Worm (Caenorhabditis elegans): ENCODE results near the gene K08E5.6.

Gene K08E5.6

DNA sequence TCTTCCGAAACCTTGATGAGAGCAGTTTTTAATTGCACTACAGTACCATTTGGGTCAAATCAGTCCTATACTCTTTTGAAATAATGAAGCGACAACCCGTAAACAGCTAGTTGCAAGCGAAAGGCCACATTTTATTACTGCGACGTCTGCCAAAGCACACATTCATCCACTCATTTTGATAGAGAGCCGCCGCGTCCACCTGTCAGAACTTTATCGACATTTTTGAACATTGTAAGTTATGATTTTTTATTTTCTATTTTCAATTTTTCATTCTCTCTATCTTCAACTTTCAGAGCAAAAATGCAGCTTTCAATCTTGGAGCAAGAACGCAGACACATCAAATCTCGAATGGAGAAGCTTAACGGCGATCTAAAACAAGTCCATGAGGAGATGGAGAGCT lies at the start of gene K08E5.6:
K08E5.6 (plus strand) TSS at position 301 of the 400 bp plus-strand sequence.
- TF ChIP-seq rcor-1 (GFP tag; IDR thresholded peaks at IDR 0.05) (no peak), ztf-6 (GFP tag; IDR thresholded peaks at IDR 0.05) (no peak), F39B2.1 (GFP tag; IDR thresholded peaks at IDR 0.05) (no peak), K12H6.12 (tag; optimal IDR thresholded peaks at IDR 0.05) (no peak), mes-4 (tag; optimal IDR thresholded peaks at IDR 0.05) (no peak), nhr-90 (tag; optimal IDR thresholded peaks at IDR 0.05) (no peak), T07F8.4 (tag; optimal IDR thresholded peaks at IDR 0.05) (no peak), Y53F4B.3 (GFP tag; IDR thresholded peaks at IDR 0.05) (no peak), F37B4.10 (GFP tag; IDR thresholded peaks at IDR 0.05) (no peak), rpc-1 (optimal IDR thresholded peaks at IDR 0.05) (no peak), rpc-1 (tag; optimal IDR thresholded peaks at IDR 0.05) (no peak), sdz-38 (tag; optimal IDR thresholded peaks at IDR 0.05) (no peak)

DNA sequence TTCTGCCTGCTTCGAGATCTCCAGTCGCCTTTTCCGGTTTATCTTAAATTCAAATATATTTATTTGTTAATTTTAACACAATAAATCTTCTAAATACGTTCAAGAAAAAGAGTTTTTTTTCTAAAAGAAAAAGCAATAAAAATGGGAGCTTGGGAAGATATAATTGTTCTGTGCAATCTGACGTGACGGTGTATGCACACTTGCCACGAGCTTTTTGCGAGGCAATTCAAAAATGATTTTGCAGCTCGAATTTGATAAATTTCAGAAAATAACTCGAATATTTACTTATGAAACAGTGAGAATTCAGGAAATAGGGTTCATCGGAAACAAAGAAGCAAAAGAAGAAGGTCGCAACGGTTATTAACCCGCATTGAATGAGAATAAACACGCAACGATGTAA lies 47.7 kb upstream of the K08E5.6 start:
- TF ChIP-seq efl-1 (GFP tag; optimal IDR thresholded peaks at IDR 0.05) (peak; percentile 66), lsl-1 (GFP tag; optimal IDR thresholded peaks at IDR 0.05) (peak; percentile 42), F33H1.4 (GFP tag; IDR thresholded peaks at IDR 0.05) (0 out of 2 replicates have a peak, but pooled peaks have one; percentile 18), madf-6 (GFP tag; IDR thresholded peaks at IDR 0.05) (peak; percentile 37; the same call in 1 of the 2 replicates), F49E8.2 (tag; optimal IDR thresholded peaks at IDR 0.05; ENCODE audit: insufficient read depth) (no peak), lin-54 (GFP tag; optimal IDR thresholded peaks at IDR 0.05) (peak; percentile 81), lin-35 (GFP tag; optimal IDR thresholded peaks at IDR 0.05) (peak in 1 of 3 experiments; percentile 54), aptf-2 (GFP tag; conservative IDR thresholded peaks at IDR 0.05) (no peak), hmg-1.2 (GFP tag; IDR thresholded peaks at IDR 0.05) (peak; percentile 12; the same call in 1 of the 2 replicates), nfyb-1 (GFP tag; IDR thresholded peaks at IDR 0.05) (0 out of 2 replicates have a peak, but pooled peaks have one; percentile 35), K12H6.12 (tag; optimal IDR thresholded peaks at IDR 0.05) (no peak), snpc-4 (GFP tag; optimal IDR thresholded peaks at IDR 0.05) (no peak), snpc-4 (tag; optimal IDR thresholded peaks at IDR 0.05) (peak in 1 of 4 experiments; percentile 6), dpl-1 (GFP tag; optimal IDR thresholded peaks at IDR 0.05) (peak; percentile 57), zfh-2 (GFP tag; conservative IDR thresholded peaks at IDR 0.05) (no peak)

DNA sequence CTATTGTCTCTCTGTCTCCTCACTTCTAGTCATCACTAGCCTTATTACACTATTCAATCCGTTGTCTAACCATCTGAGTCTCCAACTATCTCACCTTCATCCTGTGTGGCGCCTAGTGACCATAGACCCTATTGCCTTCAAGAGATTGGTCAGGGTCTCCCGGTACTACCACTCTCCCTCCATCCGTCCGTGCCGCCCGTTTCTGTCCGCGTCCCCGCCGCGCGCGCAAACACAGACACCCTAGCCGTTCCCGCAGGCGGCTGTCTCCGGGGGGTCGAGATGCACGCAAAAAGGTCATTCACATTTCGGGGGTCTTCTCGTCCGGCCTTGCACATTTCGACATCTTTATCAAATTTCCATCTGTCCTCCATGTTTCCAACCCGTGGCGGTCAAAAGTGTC lies 46.3 kb upstream of the K08E5.6 start:
- peak; percentile 88 for TF ChIP-seq egrh-3 (GFP tag; IDR thresholded peaks at IDR 0.05)
- TF ChIP-seq hmg-1.2 (GFP tag; IDR thresholded peaks at IDR 0.05), result peak; percentile 31; the same call in 1 of the 2 replicates
- 0 out of 2 replicates have a peak, but pooled peaks have one; percentile 64 for TF ChIP-seq ekl-4 (GFP tag; IDR thresholded peaks at IDR 0.05)
- TF ChIP-seq pbrm-1 (GFP tag; IDR thresholded peaks at IDR 0.05), result no peak
- TF ChIP-seq lir-1 (GFP tag; conservative IDR thresholded peaks at IDR 0.05), result no peak
- peak; percentile 23 for TF ChIP-seq chd-7 (tag; optimal IDR thresholded peaks at IDR 0.05)
- TF ChIP-seq nhr-120 (GFP tag; IDR thresholded peaks at IDR 0.05), result 0 out of 2 replicates have a peak, but pooled peaks have one; percentile 57
- TF ChIP-seq madf-6 (GFP tag; IDR thresholded peaks at IDR 0.05), result peak; percentile 52; the same call in 1 of the 2 replicates
- TF ChIP-seq madf-3 (GFP tag; IDR thresholded peaks at IDR 0.05), result 0 out of 2 replicates have a peak, but pooled peaks have one; percentile 51
- TF ChIP-seq nhr-80 (tag; optimal IDR thresholded peaks at IDR 0.05), result no peak
- TF ChIP-seq lin-26 (GFP tag; IDR thresholded peaks at IDR 0.05), result 0 out of 2 replicates have a peak, but pooled peaks have one; percentile 24
- no peak for TF ChIP-seq sptf-2 (GFP tag; optimal IDR thresholded peaks at IDR 0.05)
- TF ChIP-seq hsf-1 (GFP tag; IDR thresholded peaks at IDR 0.05), result no peak
- TF ChIP-seq bed-2 (GFP tag; IDR thresholded peaks at IDR 0.05), result 0 out of 2 replicates have a peak, but pooled peaks have one; percentile 68
- no peak for TF ChIP-seq attf-5 (GFP tag; optimal IDR thresholded peaks at IDR 0.05)
- peak; percentile 96 for TF ChIP-seq zfh-2 (GFP tag; conservative IDR thresholded peaks at IDR 0.05)
- TF ChIP-seq madf-10 (tag; optimal IDR thresholded peaks at IDR 0.05), result no peak
- no peak for TF ChIP-seq attf-6 (GFP tag; IDR thresholded peaks at IDR 0.05)
- TF ChIP-seq fkh-3 (tag; optimal IDR thresholded peaks at IDR 0.05), result no peak
- TF ChIP-seq nfyb-1 (GFP tag; IDR thresholded peaks at IDR 0.05), result peak; percentile 66; the same call in 1 of the 2 replicates
- TF ChIP-seq cebp-1 (GFP tag; IDR thresholded peaks at IDR 0.05), result no peak
- peak; percentile 29 for TF ChIP-seq cebp-1 (tag; optimal IDR thresholded peaks at IDR 0.05)
- TF ChIP-seq tbx-9 (tag; optimal IDR thresholded peaks at IDR 0.05; ENCODE audit: borderline replicate concordance), result no peak
- TF ChIP-seq efl-1 (GFP tag; optimal IDR thresholded peaks at IDR 0.05), result peak; percentile 35
- no peak for TF ChIP-seq rcor-1 (GFP tag; IDR thresholded peaks at IDR 0.05)
- TF ChIP-seq ztf-3 (GFP tag; optimal IDR thresholded peaks at IDR 0.05), result no peak
